Fruit fly (Drosophila melanogaster): ENCODE data around the gene CG44532.
A peak's percentile ranks its signal among the peaks of the same experiment; 100 is the strongest.

CG44532 gene

DNA sequence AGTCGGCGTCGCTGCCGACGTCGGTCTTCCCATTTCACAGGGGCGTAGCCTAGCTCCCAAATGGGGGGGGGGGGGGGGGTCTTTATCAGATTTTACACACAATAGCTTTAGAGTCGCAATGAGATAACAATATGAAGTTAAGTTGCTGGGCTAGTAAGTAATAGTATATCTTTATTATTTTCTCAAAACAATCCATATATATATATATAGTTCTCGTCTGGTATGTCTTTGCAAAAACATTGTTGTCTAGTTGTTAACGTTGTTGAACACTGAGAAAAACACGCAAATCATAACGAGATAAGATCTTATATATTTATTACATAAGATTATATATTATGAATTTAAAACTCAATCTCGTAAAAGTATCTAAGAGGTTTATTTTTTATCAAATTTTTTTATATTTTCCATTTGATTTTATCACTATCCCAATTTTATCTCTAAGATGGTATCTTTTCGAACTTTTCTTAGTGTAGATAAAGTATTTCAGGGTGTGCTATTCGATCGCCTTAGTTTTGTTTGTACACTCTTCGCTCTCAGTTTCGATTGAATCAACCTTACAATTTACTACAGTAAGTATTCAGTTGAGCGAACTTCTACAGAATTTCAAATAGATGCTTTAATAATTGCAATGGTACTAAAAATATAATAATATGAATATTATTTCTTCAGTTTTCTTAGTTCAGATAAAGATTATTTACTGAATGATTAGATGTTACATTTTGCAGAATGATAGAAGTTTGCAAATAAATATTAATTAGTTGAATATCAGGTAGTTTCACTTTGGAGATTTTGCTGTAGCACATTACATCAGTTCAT is 40.2 kb downstream of the CG44532 start (continued):
- TF ChIP-seq wdn (GFP tag; IDR thresholded peaks at IDR 0.05) = peak; percentile 92
- TF ChIP-seq Pdp1 (GFP tag; optimal IDR thresholded peaks at IDR 0.05) = no peak
- peak; percentile 68 for TF ChIP-seq CG16815 (GFP tag; optimal IDR thresholded peaks at IDR 0.05)
- TF ChIP-seq C15 (GFP tag; IDR thresholded peaks at IDR 0.05) = peak; percentile 70
- no peak for TF ChIP-seq ftz-f1 (GFP tag; optimal IDR thresholded peaks at IDR 0.05)
- TF ChIP-seq lola (GFP tag; optimal IDR thresholded peaks at IDR 0.05) = peak in 1 of 3 experiments; percentile 35
- no peak for TF ChIP-seq lbe (GFP tag; optimal IDR thresholded peaks at IDR 0.05)
- peak; percentile 42 for TF ChIP-seq CG7928 (GFP tag; optimal IDR thresholded peaks at IDR 0.05)
- peak; percentile 71 for TF ChIP-seq Taf1 (GFP tag; IDR thresholded peaks at IDR 0.05)
- TF ChIP-seq D19B (GFP tag; optimal IDR thresholded peaks at IDR 0.05) = peak; percentile 73
- TF ChIP-seq Dp (GFP tag; optimal IDR thresholded peaks at IDR 0.05) = no peak
- 0 out of 2 replicates have a peak, but pooled peaks have one; percentile 19 for TF ChIP-seq Oaz (GFP tag; IDR thresholded peaks at IDR 0.05)
- TF ChIP-seq Scr (GFP tag; IDR thresholded peaks at IDR 0.05; ENCODE audit: partially characterized antibody) = no peak
- TF ChIP-seq CG10654 (GFP tag; optimal IDR thresholded peaks at IDR 0.05) = no peak
- peak; percentile 56 for TF ChIP-seq Nf-YC (tag; optimal IDR thresholded peaks at IDR 0.05)
- TF ChIP-seq CG15073 (GFP tag; optimal IDR thresholded peaks at IDR 0.05) = no peak
- TF ChIP-seq CG1603 (tag; optimal IDR thresholded peaks at IDR 0.05) = peak; percentile 17
- peak; percentile 86 for TF ChIP-seq CG14441 (GFP tag; IDR thresholded peaks at IDR 0.05)
- peak; percentile 82 for TF ChIP-seq ken (GFP tag; IDR thresholded peaks at IDR 0.05)
- peak; percentile 37 for TF ChIP-seq Deaf1 (tag; optimal IDR thresholded peaks at IDR 0.05)
- TF ChIP-seq CG3065 (GFP tag; optimal IDR thresholded peaks at IDR 0.05) = no peak
- peak; percentile 82 for TF ChIP-seq CG12769 (tag; optimal IDR thresholded peaks at IDR 0.05)
- TF ChIP-seq sens (GFP tag) = peak; percentile 73
- peak; percentile 83 for TF ChIP-seq gsb (GFP tag; IDR thresholded peaks at IDR 0.05)
- peak; percentile 47; the same call in 1 of the 2 replicates for TF ChIP-seq onecut (GFP tag; IDR thresholded peaks at IDR 0.05)
- no peak for TF ChIP-seq chn (GFP tag; optimal IDR thresholded peaks at IDR 0.05)
- TF ChIP-seq scrt (GFP tag; optimal IDR thresholded peaks at IDR 0.05) = peak; percentile 66
- TF ChIP-seq br (optimal IDR thresholded peaks at IDR 0.05) = no peak
- peak; percentile 97 for TF ChIP-seq grau (tag; optimal IDR thresholded peaks at IDR 0.05)
- no peak for TF ChIP-seq chinmo (GFP tag; IDR thresholded peaks at IDR 0.05; ENCODE audit: partially characterized antibody)
- TF ChIP-seq CG2202 (tag; optimal IDR thresholded peaks at IDR 0.05) = no peak
- TF ChIP-seq CG42726 (GFP tag; IDR thresholded peaks at IDR 0.05; ENCODE audit: partially characterized antibody) = no peak
- TF ChIP-seq CG15696 (tag; optimal IDR thresholded peaks at IDR 0.05) = peak; percentile 34
- TF ChIP-seq CG5180 (GFP tag; optimal IDR thresholded peaks at IDR 0.05) = peak; percentile 18
- peak; percentile 66 for TF ChIP-seq CG14050 (GFP tag; IDR thresholded peaks at IDR 0.05)
- peak; percentile 69 for TF ChIP-seq CG7357 (GFP tag; IDR thresholded peaks at IDR 0.05)
- TF ChIP-seq CG17802 (tag; optimal IDR thresholded peaks at IDR 0.05) = no peak
- no peak for TF ChIP-seq her (GFP tag; optimal IDR thresholded peaks at IDR 0.05)
- TF ChIP-seq bcd (GFP tag; optimal IDR thresholded peaks at IDR 0.05) = peak; percentile 84
- no peak for TF ChIP-seq CG1832 (GFP tag; optimal IDR thresholded peaks at IDR 0.05)
- no peak for TF ChIP-seq Atf-2 (GFP tag; optimal IDR thresholded peaks at IDR 0.05)
- TF ChIP-seq Xbp1 (GFP tag; optimal IDR thresholded peaks at IDR 0.05) = peak; percentile 50
- TF ChIP-seq cas (GFP tag; IDR thresholded peaks at IDR 0.05) = peak; percentile 76
- no peak for TF ChIP-seq pfk (GFP tag; optimal IDR thresholded peaks at IDR 0.05)
- TF ChIP-seq hb (GFP tag; IDR thresholded peaks at IDR 0.05; ENCODE audit: partially characterized antibody) = no peak
- peak; percentile 12 for TF ChIP-seq ewg (GFP tag; optimal IDR thresholded peaks at IDR 0.05)
- TF ChIP-seq gce (GFP tag; IDR thresholded peaks at IDR 0.05) = peak; percentile 34; the same call in 1 of the 3 replicates
- no peak for TF ChIP-seq slp2 (GFP tag; optimal IDR thresholded peaks at IDR 0.05)
- TF ChIP-seq Lhr (GFP tag; optimal IDR thresholded peaks at IDR 0.05) = no peak
